Fruit fly (Drosophila melanogaster) S2 (cell line): ENCODE measurements around the gene Gorab.

Experiments
- CG8478 ChIP-seq: fragments of >200 bp; optimal IDR thresholded peaks from 2 replicates; lab custom pipeline; 2018
- CTCF ChIP-seq, 2 experiments: fragments of >200 bp; optimal IDR thresholded peaks; 2 replicates each; lab custom pipeline; 2018

- TF ChIP-seq CTCF (optimal IDR thresholded peaks at IDR 0.05; lab: Kevin White, UChicago) (no peak), CG8478 (lab: Kevin White, UChicago) (no peak)
Observed at dm6 chr3L:17392412-17392811, 36.2 kb downstream of the Gorab start.
